Worm (Caenorhabditis elegans) whole organism, L4 larva: ENCODE data around the gene clec-213.

ENCODE experiments used
- F26F4.8 ChIP-seq: fragments of 200-800 bp; sonication (Bioruptor generic); conservative IDR thresholded peaks from 2 replicates; pipeline ENCODE4 v1.3.6; 2022; ENCODE audit warnings: missing genetic modification characterization, missing compliant biosample characterization
- ama-1 ChIP-seq: fragments of 150-350 bp; optimal IDR thresholded peaks from 2 replicates; lab custom pipeline; 2014; ENCODE audit warnings: inconsistent platforms, mixed read lengths
- ceh-82 ChIP-seq: sonication (generic microtip); optimal IDR thresholded peaks from 2 replicates; lab custom pipeline; 2017; ENCODE audit warnings: missing biosample characterization, missing genetic modification characterization
- lin-13 ChIP-seq: fragments of 150-350 bp; optimal IDR thresholded peaks from 2 replicates; lab custom pipeline; 2014; ENCODE audit warnings: missing biosample characterization, missing genetic modification reagents, missing genetic modification characterization
- lin-39 ChIP-seq: fragments of 150-350 bp; optimal IDR thresholded peaks from 2 replicates; lab custom pipeline; 2014; ENCODE audit warnings: missing biosample characterization, missing genetic modification reagents, missing genetic modification characterization
- nhr-11 ChIP-seq: fragments of 150-350 bp; optimal IDR thresholded peaks from 2 replicates; lab custom pipeline; 2014; ENCODE audit warnings: missing biosample characterization, missing genetic modification characterization
- nhr-237 ChIP-seq: sonication (generic microtip); optimal IDR thresholded peaks from 2 replicates; lab custom pipeline; 2017; ENCODE audit warnings: missing biosample characterization, missing genetic modification characterization
- nhr-28 ChIP-seq: fragments of 150-350 bp; optimal IDR thresholded peaks from 2 replicates; lab custom pipeline; 2014; ENCODE audit warnings: missing biosample characterization, missing genetic modification characterization
- nhr-76 ChIP-seq: fragments of 150-350 bp; optimal IDR thresholded peaks from 2 replicates; lab custom pipeline; 2014; ENCODE audit warnings: missing biosample characterization, missing genetic modification characterization
- ztf-11 ChIP-seq: fragments of 150-350 bp; optimal IDR thresholded peaks from 2 replicates; lab custom pipeline; 2014; ENCODE audit warnings: missing biosample characterization, missing genetic modification characterization

DNA sequence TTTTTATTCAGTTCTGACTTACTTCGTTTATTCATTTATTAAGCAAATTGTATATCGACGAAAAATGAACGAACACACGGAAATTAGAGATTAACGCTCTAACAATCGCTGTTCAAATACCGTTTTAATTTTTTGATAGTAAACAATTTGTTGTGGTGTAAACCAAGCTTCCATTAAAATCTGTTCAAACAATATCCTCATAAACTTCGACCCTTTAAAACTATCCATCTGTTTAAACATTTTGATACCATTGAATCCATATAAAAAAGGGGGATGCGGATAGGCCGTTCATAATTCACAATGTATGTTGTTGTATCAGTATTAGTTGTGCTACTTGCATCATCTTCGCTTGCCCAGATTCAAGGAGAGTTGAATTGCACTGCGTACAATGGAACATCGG is 21.6 kb downstream of the clec-213 start, which contains the start of gene F07C4.6:
- TF ChIP-seq nhr-76 (tag; lab: Kevin White, UChicago) (no peak), ceh-82 (tag; lab: Kevin White, UChicago) (no peak), F26F4.8 (no peak), lin-39 (tag; lab: Kevin White, UChicago) (no peak), nhr-11 (tag; lab: Kevin White, UChicago) (no peak), lin-13 (GFP tag; lab: Kevin White, UChicago) (no peak), nhr-237 (tag; lab: Kevin White, UChicago) (no peak), nhr-28 (tag; lab: Kevin White, UChicago) (no peak), ama-1 (lab: Kevin White, UChicago) (no peak), ztf-11 (tag; lab: Kevin White, UChicago) (no peak)
